Fruit fly (Drosophila melanogaster) whole organism, embryonic: ENCODE data around the gene CG2794.

ENCODE experiments used
- Awh ChIP-seq: fragments of 200-800 bp; sonication (Bioruptor generic); IDR thresholded peaks from 2 replicates; pipeline ENCODE4, ENCODE4 v1.3.6; 2022; ENCODE audit warnings: missing biosample characterization, missing genetic modification characterization
- B-H1 ChIP-seq: fragments of 200-800 bp; sonication (Bioruptor generic); IDR thresholded peaks from 3 replicates; pipeline ENCODE4 v1.3.6; 2022; ENCODE audit warnings: missing biosample characterization, missing genetic modification characterization
- CG10321 ChIP-seq: fragments of 200-800 bp; sonication (Bioruptor generic); IDR thresholded peaks from 2 replicates; pipeline ENCODE4 v1.3.6; 2022; ENCODE audit warnings: missing biosample characterization, missing genetic modification characterization
- CG10431 ChIP-seq: fragments of 200-800 bp; sonication (Bioruptor generic); optimal IDR thresholded peaks from 3 replicates; lab custom pipeline; 2018; ENCODE audit warnings: missing biosample characterization, mild to moderate bottlenecking, missing genetic modification characterization
- CG11696 ChIP-seq: fragments of 200-800 bp; sonication (Bioruptor generic); IDR thresholded peaks from 2 replicates; pipeline ENCODE4 v1.3.6; 2022; ENCODE audit warnings: missing biosample characterization, missing genetic modification characterization
- CG13123 ChIP-seq: fragments of 200-800 bp; sonication (Bioruptor generic); optimal IDR thresholded peaks from 2 replicates; lab custom pipeline; 2016; ENCODE audit warnings: missing biosample characterization, missing genetic modification characterization
- CG13624 ChIP-seq: fragments of 200-800 bp; sonication (Bioruptor generic); optimal IDR thresholded peaks from 2 replicates; lab custom pipeline; 2016; ENCODE audit warnings: missing biosample characterization, missing genetic modification characterization
- CG14667 ChIP-seq: fragments of 200-800 bp; sonication (Bioruptor generic); IDR thresholded peaks from 2 replicates; pipeline ENCODE4 v1.3.6; 2022; ENCODE audit warnings: missing biosample characterization, missing genetic modification characterization
- CG14710 ChIP-seq: fragments of 200-800 bp; sonication (Bioruptor generic); optimal IDR thresholded peaks from 3 replicates; lab custom pipeline; 2019; ENCODE audit warnings: missing biosample characterization, mild to moderate bottlenecking, missing genetic modification characterization, moderate library complexity
- CG15479 ChIP-seq: fragments of 200-800 bp; sonication (Bioruptor generic); optimal IDR thresholded peaks from 3 replicates; lab custom pipeline; 2019; ENCODE audit warnings: missing biosample characterization, mild to moderate bottlenecking, missing genetic modification characterization, moderate library complexity
- CG17328 ChIP-seq: fragments of 200-800 bp; sonication (Bioruptor generic); IDR thresholded peaks from 2 replicates; pipeline ENCODE4 v1.3.6; 2022; ENCODE audit warnings: missing biosample characterization, missing genetic modification characterization
- CG18476 ChIP-seq: fragments of 200-800 bp; sonication (Bioruptor generic); optimal IDR thresholded peaks from 2 replicates; lab custom pipeline; 2016; ENCODE audit warnings: missing biosample characterization, mild to moderate bottlenecking, missing genetic modification characterization
- CG18599 ChIP-seq: fragments of 200-800 bp; sonication (Bioruptor generic); optimal IDR thresholded peaks from 3 replicates; lab custom pipeline; 2017; ENCODE audit warnings: missing biosample characterization, missing genetic modification characterization, mild to moderate bottlenecking, moderate library complexity, missing genetic modification reagents
- CG18764 ChIP-seq: fragments of 200-800 bp; sonication (Bioruptor generic); optimal IDR thresholded peaks from 3 replicates; lab custom pipeline; 2016; ENCODE audit warnings: missing biosample characterization, missing genetic modification characterization
- CG30431 ChIP-seq: fragments of 200-800 bp; sonication (Bioruptor generic); optimal IDR thresholded peaks from 2 replicates; lab custom pipeline; 2017; ENCODE audit warnings: missing biosample characterization, missing genetic modification characterization
- CG3407 ChIP-seq: fragments of 200-800 bp; sonication (Bioruptor generic); optimal IDR thresholded peaks from 2 replicates; lab custom pipeline; 2018; ENCODE audit warnings: missing biosample characterization, mild to moderate bottlenecking, missing genetic modification characterization
- CG3995 ChIP-seq: fragments of 200-800 bp; sonication (Bioruptor generic); optimal IDR thresholded peaks from 3 replicates; lab custom pipeline; 2016; ENCODE audit warnings: missing biosample characterization, missing genetic modification characterization
- CG4617 ChIP-seq: fragments of 200-800 bp; sonication (Bioruptor generic); optimal IDR thresholded peaks from 3 replicates; lab custom pipeline; 2016; ENCODE audit warnings: missing biosample characterization, missing genetic modification characterization, borderline replicate concordance
- CG7786 ChIP-seq: fragments of 200-800 bp; sonication (Bioruptor generic); optimal IDR thresholded peaks from 2 replicates; lab custom pipeline; 2016; ENCODE audit warnings: missing biosample characterization, missing genetic modification characterization
- CG7987 ChIP-seq: fragments of 200-800 bp; sonication (Bioruptor generic); optimal IDR thresholded peaks from 2 replicates; lab custom pipeline; 2018; ENCODE audit warnings: missing biosample characterization, mild to moderate bottlenecking, missing genetic modification characterization, moderate library complexity
- CG8765 ChIP-seq: fragments of 200-800 bp; sonication (Bioruptor generic); IDR thresholded peaks from 2 replicates; pipeline ENCODE4 v1.3.6; 2022; ENCODE audit warnings: missing biosample characterization, missing genetic modification characterization
- Dp ChIP-seq: fragments of 200-800 bp; sonication (Bioruptor generic); optimal IDR thresholded peaks from 2 replicates; lab custom pipeline; 2018; ENCODE audit warnings: missing biosample characterization, mild to moderate bottlenecking, missing genetic modification characterization, moderate library complexity
- Elba2 ChIP-seq: fragments of 200-800 bp; sonication (Bioruptor generic); optimal IDR thresholded peaks from 3 replicates; lab custom pipeline; 2016; ENCODE audit warnings: missing biosample characterization, missing genetic modification characterization
- Ets97D ChIP-seq: fragments of 200-800 bp; sonication (Bioruptor generic); optimal IDR thresholded peaks from 3 replicates; lab custom pipeline; 2016; ENCODE audit warnings: missing biosample characterization, missing genetic modification characterization
- Gug ChIP-seq: fragments of 200-800 bp; sonication (Bioruptor generic); IDR thresholded peaks from 4 replicates; pipeline ENCODE4 v1.3.6; 2022; ENCODE audit warnings: missing biosample characterization, missing genetic modification characterization
- Hey ChIP-seq: fragments of 200-800 bp; sonication (Bioruptor generic); optimal IDR thresholded peaks from 3 replicates; lab custom pipeline; 2018; ENCODE audit warnings: missing biosample characterization, mild to moderate bottlenecking, missing genetic modification characterization
- Kr ChIP-seq: fragments of 200-800 bp; sonication (Bioruptor generic); optimal IDR thresholded peaks from 2 replicates; lab custom pipeline; 2017; ENCODE audit warnings: missing biosample characterization, mild to moderate bottlenecking, missing genetic modification characterization
- Max ChIP-seq: fragments of 200-800 bp; sonication (Bioruptor generic); optimal IDR thresholded peaks from 2 replicates; lab custom pipeline; 2016; ENCODE audit warnings: missing biosample characterization, mild to moderate bottlenecking, missing genetic modification characterization
- Six4 ChIP-seq: fragments of 200-800 bp; sonication (Bioruptor generic); optimal IDR thresholded peaks from 2 replicates; lab custom pipeline; 2016; ENCODE audit warnings: missing biosample characterization, missing genetic modification characterization
- Sry-δ ChIP-seq: fragments of 200-800 bp; sonication (Bioruptor generic); optimal IDR thresholded peaks from 2 replicates; lab custom pipeline; 2016; ENCODE audit warnings: missing biosample characterization, missing genetic modification characterization
- Xbp1 ChIP-seq: fragments of 200-800 bp; sonication (Bioruptor generic); optimal IDR thresholded peaks from 3 replicates; lab custom pipeline; 2016; ENCODE audit warnings: missing biosample characterization, mild to moderate bottlenecking, missing genetic modification characterization
- abd-A ChIP-seq: fragments of 200-800 bp; sonication (Bioruptor generic); optimal IDR thresholded peaks from 3 replicates; lab custom pipeline; 2019; ENCODE audit warnings: missing biosample characterization, mild to moderate bottlenecking, missing genetic modification characterization, moderate library complexity
- ac ChIP-seq: fragments of 200-800 bp; sonication (Bioruptor generic); optimal IDR thresholded peaks from 3 replicates; lab custom pipeline; 2017; ENCODE audit warnings: missing biosample characterization, mild to moderate bottlenecking, missing genetic modification characterization
- ap ChIP-seq: fragments of 200-800 bp; sonication (Bioruptor generic); IDR thresholded peaks from 2 replicates; pipeline ENCODE4 v1.3.6; 2022; ENCODE audit warnings: missing biosample characterization, missing genetic modification characterization
- bigmax ChIP-seq: fragments of 200-800 bp; sonication (Bioruptor generic); optimal IDR thresholded peaks from 2 replicates; lab custom pipeline; 2018; ENCODE audit warnings: missing biosample characterization, mild to moderate bottlenecking, missing genetic modification characterization
- bowl ChIP-seq: fragments of 200-800 bp; sonication (Bioruptor generic); IDR thresholded peaks from 2 replicates; pipeline ENCODE4 v1.3.6; 2022; ENCODE audit warnings: missing biosample characterization, missing genetic modification characterization
- cwo ChIP-seq: fragments of 200-800 bp; sonication (Bioruptor generic); optimal IDR thresholded peaks from 3 replicates; lab custom pipeline; 2017; ENCODE audit warnings: missing biosample characterization, missing genetic modification characterization, mild to moderate bottlenecking, moderate library complexity, missing genetic modification reagents
- dan ChIP-seq: fragments of 200-800 bp; sonication (Bioruptor generic); IDR thresholded peaks from 2 replicates; pipeline ENCODE4 v1.3.6; 2022; ENCODE audit warnings: missing biosample characterization, missing genetic modification characterization
- emc ChIP-seq: fragments of 200-800 bp; sonication (Bioruptor generic); optimal IDR thresholded peaks from 2 replicates; lab custom pipeline; 2016; ENCODE audit warnings: missing biosample characterization, missing genetic modification characterization
- ems ChIP-seq: fragments of 200-800 bp; sonication (Bioruptor generic); optimal IDR thresholded peaks from 3 replicates; lab custom pipeline; 2016; ENCODE audit warnings: missing biosample characterization, missing genetic modification characterization
- fd102C ChIP-seq: fragments of 200-800 bp; sonication (Bioruptor generic); optimal IDR thresholded peaks from 2 replicates; lab custom pipeline; 2018; ENCODE audit warnings: missing biosample characterization, mild to moderate bottlenecking, missing genetic modification characterization, moderate library complexity
- ftz-f1 ChIP-seq: fragments of 200-800 bp; sonication (Bioruptor generic); optimal IDR thresholded peaks from 2 replicates; lab custom pipeline; 2016; ENCODE audit warnings: missing biosample characterization, missing genetic modification characterization
- kni ChIP-seq: fragments of 200-800 bp; sonication (Bioruptor generic); optimal IDR thresholded peaks from 3 replicates; lab custom pipeline; 2017; ENCODE audit warnings: mild to moderate bottlenecking, missing biosample characterization, missing genetic modification reagents, missing genetic modification characterization
- lab ChIP-seq: fragments of 200-800 bp; sonication (Bioruptor generic); optimal IDR thresholded peaks from 3 replicates; lab custom pipeline; 2017; ENCODE audit warnings: missing biosample characterization, missing genetic modification characterization, mild to moderate bottlenecking, moderate library complexity, missing genetic modification reagents
- lilli ChIP-seq: fragments of 200-800 bp; sonication (Bioruptor generic); optimal IDR thresholded peaks from 3 replicates; lab custom pipeline; 2016; ENCODE audit warnings: missing biosample characterization, missing genetic modification characterization
- pzg ChIP-seq: fragments of 200-800 bp; sonication (Bioruptor generic); optimal IDR thresholded peaks from 3 replicates; lab custom pipeline; 2018; ENCODE audit warnings: missing biosample characterization, mild to moderate bottlenecking, missing genetic modification characterization, moderate library complexity
- rib ChIP-seq: fragments of 200-800 bp; sonication (Bioruptor generic); IDR thresholded peaks from 2 replicates; pipeline ENCODE4 v1.3.6; 2022; ENCODE audit warnings: missing biosample characterization, missing genetic modification characterization
- slp2 ChIP-seq: fragments of 200-800 bp; sonication (Bioruptor generic); optimal IDR thresholded peaks from 2 replicates; lab custom pipeline; 2016; ENCODE audit warnings: missing biosample characterization, missing genetic modification characterization
- sqz ChIP-seq: fragments of 200-800 bp; sonication (Bioruptor generic); optimal IDR thresholded peaks from 3 replicates; lab custom pipeline; 2018; ENCODE audit warnings: missing biosample characterization, mild to moderate bottlenecking, missing genetic modification characterization
- trh ChIP-seq: fragments of 200-800 bp; sonication (Bioruptor generic); optimal IDR thresholded peaks from 2 replicates; lab custom pipeline; 2016; ENCODE audit warnings: missing biosample characterization, missing genetic modification characterization
- unpg ChIP-seq: fragments of 200-800 bp; sonication (Bioruptor generic); optimal IDR thresholded peaks from 3 replicates; lab custom pipeline; 2018; ENCODE audit warnings: missing biosample characterization, mild to moderate bottlenecking, missing genetic modification characterization, moderate library complexity
- zfh2 ChIP-seq: fragments of 200-800 bp; sonication (Bioruptor generic); optimal IDR thresholded peaks from 2 replicates; lab custom pipeline; 2016; ENCODE audit warnings: missing biosample characterization, missing genetic modification characterization

The CG2794 gene

DNA sequence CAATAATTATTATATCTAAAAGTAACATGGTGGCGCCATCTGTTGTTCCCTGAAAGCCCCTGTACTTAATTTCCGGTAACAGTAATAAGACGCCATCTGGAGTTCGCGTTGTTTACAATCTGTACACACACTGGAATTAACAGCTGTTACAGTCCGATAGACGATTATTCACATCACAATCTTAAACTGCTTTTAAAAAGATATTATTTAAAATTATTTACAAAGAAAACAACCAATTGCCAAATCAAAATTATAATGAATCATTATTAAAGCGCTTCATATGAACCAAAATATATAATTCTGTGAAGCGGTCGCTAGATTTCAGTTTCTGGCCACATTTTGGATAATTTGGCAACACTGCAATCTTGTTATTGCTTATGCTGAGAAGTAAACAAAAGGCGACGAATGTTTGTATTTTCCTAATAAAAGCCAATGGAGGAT lies 38.5 kb downstream of the CG2794 start, which contains the start of gene CG13689 (continued):
- no peak for TF ChIP-seq zfh2 (GFP tag; lab: Kevin White, UChicago)
- TF ChIP-seq Dp: peak; percentile 28
- TF ChIP-seq CG7786 (GFP tag; lab: Kevin White, UChicago): no peak
- peak; percentile 17 for TF ChIP-seq CG3407
- no peak for TF ChIP-seq CG13624 (GFP tag; lab: Kevin White, UChicago)
- TF ChIP-seq CG14710: peak; percentile 69
- no peak for TF ChIP-seq abd-A (tag; lab: Kevin White, UChicago)
- TF ChIP-seq Ets97D (GFP tag; lab: Kevin White, UChicago): peak; percentile 52
- TF ChIP-seq bowl (GFP tag; lab: Robert Waterston, UW): no peak
- no peak; the same call in 1 of the 2 replicates for TF ChIP-seq CG17328 (GFP tag; lab: Robert Waterston, UW)
- no peak for TF ChIP-seq Kr (GFP tag; lab: Kevin White, UChicago)
- no peak for TF ChIP-seq sqz (GFP tag; lab: Kevin White, UChicago)
- TF ChIP-seq CG10431: no peak
- TF ChIP-seq unpg (GFP tag; lab: Kevin White, UChicago): no peak
- no peak for TF ChIP-seq emc
- no peak for TF ChIP-seq CG13123 (GFP tag; lab: Kevin White, UChicago)
- peak; percentile 69 for TF ChIP-seq lilli (GFP tag; lab: Kevin White, UChicago)
- TF ChIP-seq CG18764 (GFP tag; lab: Kevin White, UChicago): peak; percentile 56
- no peak for TF ChIP-seq Six4 (GFP tag; lab: Kevin White, UChicago)
- TF ChIP-seq CG18599 (GFP tag; lab: Kevin White, UChicago): peak; percentile 54
- no peak for TF ChIP-seq bigmax (GFP tag; lab: Kevin White, UChicago)
- no peak for TF ChIP-seq CG10321 (GFP tag; lab: Robert Waterston, UW)
- TF ChIP-seq Awh (GFP tag; lab: Robert Waterston, UW): no peak
- no peak for TF ChIP-seq rib
- peak; percentile 37 for TF ChIP-seq fd102C (GFP tag; lab: Kevin White, UChicago)
- TF ChIP-seq Sry-δ (GFP tag; lab: Kevin White, UChicago): peak; percentile 41
- no peak for TF ChIP-seq Elba2 (GFP tag; lab: Kevin White, UChicago)
- TF ChIP-seq ap (GFP tag; lab: Robert Waterston, UW): no peak
- TF ChIP-seq CG8765 (GFP tag; lab: Robert Waterston, UW): no peak
- no peak for TF ChIP-seq CG11696 (GFP tag; lab: Robert Waterston, UW)
- TF ChIP-seq CG14667: peak; percentile 34
- TF ChIP-seq CG30431 (GFP tag; lab: Kevin White, UChicago): peak; percentile 5
- no peak for TF ChIP-seq ac
- peak; percentile 32 for TF ChIP-seq pzg (GFP tag; lab: Kevin White, UChicago)
- TF ChIP-seq B-H1 (GFP tag; lab: Robert Waterston, UW): no peak
- peak; percentile 45 for TF ChIP-seq CG7987 (GFP tag; lab: Kevin White, UChicago)
- TF ChIP-seq Xbp1: peak; percentile 80
- peak; percentile 32 for TF ChIP-seq ems
- TF ChIP-seq lab (GFP tag; lab: Kevin White, UChicago): no peak
- TF ChIP-seq trh (GFP tag; lab: Kevin White, UChicago): no peak
- TF ChIP-seq Max: peak; percentile 36
- no peak for TF ChIP-seq dan (GFP tag; lab: Robert Waterston, UW)
- no peak for TF ChIP-seq slp2 (GFP tag; lab: Kevin White, UChicago)
- no peak for TF ChIP-seq Hey (tag; lab: Kevin White, UChicago)
- no peak for TF ChIP-seq cwo (GFP tag; lab: Kevin White, UChicago)
- peak; percentile 74 for TF ChIP-seq CG4617 (GFP tag; lab: Kevin White, UChicago)
- TF ChIP-seq CG18476 (GFP tag; lab: Kevin White, UChicago): peak; percentile 29
- peak; percentile 82 for TF ChIP-seq CG3995
- TF ChIP-seq CG15479 (GFP tag; lab: Kevin White, UChicago): no peak
- no peak for TF ChIP-seq ftz-f1
- peak; percentile 51; the same call in 2 of the 4 replicates for TF ChIP-seq Gug (GFP tag; lab: Robert Waterston, UW)
- no peak for TF ChIP-seq kni (GFP tag; lab: Kevin White, UChicago)
